Worm (Caenorhabditis elegans) whole organism, L1 larva: ENCODE measurements around the gene gen-1.

Experiments used
- C04F5.9 ChIP-seq: sonication (generic microtip); optimal IDR thresholded peaks from 2 replicates; lab custom pipeline; 2016; ENCODE audit warnings: missing genetic modification characterization, missing compliant biosample characterization
- C16A3.4 ChIP-seq: fragments of 150-350 bp; optimal IDR thresholded peaks from 2 replicates; lab custom pipeline; 2014; ENCODE audit warnings: missing biosample characterization, missing genetic modification characterization
- aha-1 ChIP-seq: fragments of 150-350 bp; optimal IDR thresholded peaks from 2 replicates; lab custom pipeline; 2014; ENCODE audit warnings: missing biosample characterization, missing genetic modification characterization
- ceh-88 ChIP-seq: fragments of 200-800 bp; sonication (Bioruptor generic); IDR thresholded peaks from 2 replicates; pipeline ENCODE4 v1.3.6; 2022; ENCODE audit warnings: missing genetic modification characterization, missing compliant biosample characterization
- ceh-90 ChIP-seq: sonication (generic microtip); optimal IDR thresholded peaks from 2 replicates; lab custom pipeline; 2016; ENCODE audit warnings: missing genetic modification characterization, missing compliant biosample characterization
- efl-1 ChIP-seq, 4 experiments: fragments of 150-350 bp; optimal IDR thresholded peaks in 3 of 4; peaks in 1 of 4; 1 replicate in 1 of 4; 2 replicates in 3 of 4; lab custom pipeline; 2014; ENCODE audit warnings: missing biosample characterization in 2 of 4, missing genetic modification characterization in 2 of 4, missing genetic modification reagents in 2 of 4
- efl-3 ChIP-seq: fragments of 200-800 bp; sonication (Bioruptor generic); optimal IDR thresholded peaks from 2 replicates; lab custom pipeline; 2018; ENCODE audit warnings: mild to moderate bottlenecking, missing genetic modification characterization, missing compliant biosample characterization
- egl-13 ChIP-seq: sonication (generic microtip); optimal IDR thresholded peaks from 2 replicates; lab custom pipeline; 2016; ENCODE audit warnings: missing genotype, missing genetic modification reagents, missing genetic modification characterization, missing compliant biosample characterization
- fkh-10 ChIP-seq: sonication (generic microtip); optimal IDR thresholded peaks from 2 replicates; lab custom pipeline; 2017; ENCODE audit warnings: missing biosample characterization, missing genetic modification reagents, missing genetic modification characterization
- fkh-4 ChIP-seq: sonication (generic microtip); optimal IDR thresholded peaks from 2 replicates; lab custom pipeline; 2016; ENCODE audit warnings: missing compliant biosample characterization, missing genetic modification characterization, borderline replicate concordance
- fkh-8 ChIP-seq: sonication (generic microtip); optimal IDR thresholded peaks from 2 replicates; lab custom pipeline; 2016; ENCODE audit warnings: mild to moderate bottlenecking, missing genetic modification characterization, missing compliant biosample characterization
- fos-1 ChIP-seq: fragments of 150-350 bp; optimal IDR thresholded peaks from 2 replicates; lab custom pipeline; 2014; ENCODE audit warnings: missing biosample characterization, missing genetic modification characterization
- grh-1 ChIP-seq: fragments of 200-800 bp; sonication (Bioruptor generic); IDR thresholded peaks from 2 replicates; pipeline ENCODE4 v1.3.6; 2022; ENCODE audit warnings: missing genetic modification reagents, missing genetic modification characterization, missing compliant biosample characterization
- hlh-4 ChIP-seq: sonication (generic microtip); optimal IDR thresholded peaks from 2 replicates; lab custom pipeline; 2016; ENCODE audit warnings: mild to moderate bottlenecking, missing genetic modification characterization, missing compliant biosample characterization
- isw-1 ChIP-seq: fragments of 200-800 bp; sonication (Bioruptor generic); IDR thresholded peaks from 2 replicates; pipeline ENCODE4 v1.3.6; 2022; ENCODE audit warnings: missing genetic modification characterization, missing compliant biosample characterization
- jun-1 ChIP-seq: fragments of 150-350 bp; optimal IDR thresholded peaks from 2 replicates; lab custom pipeline; 2014; ENCODE audit warnings: missing biosample characterization, missing genetic modification reagents, missing genetic modification characterization
- lin-13 ChIP-seq: fragments of 150-350 bp; optimal IDR thresholded peaks from 2 replicates; lab custom pipeline; 2014; ENCODE audit warnings: missing biosample characterization, missing genetic modification reagents, missing genetic modification characterization
- lin-35 ChIP-seq, 2 experiments: fragments of 150-350 bp; optimal IDR thresholded peaks; 2 replicates each; lab custom pipeline; 2014; ENCODE audit warnings: missing biosample characterization in 2 of 2, missing genetic modification characterization in 2 of 2, missing genetic modification reagents in 2 of 2
- lin-39 ChIP-seq: fragments of 150-350 bp; optimal IDR thresholded peaks from 2 replicates; lab custom pipeline; 2014; ENCODE audit warnings: missing biosample characterization, missing genetic modification reagents, missing genetic modification characterization
- lir-3 ChIP-seq: sonication (generic microtip); optimal IDR thresholded peaks from 2 replicates; lab custom pipeline; 2016; ENCODE audit warnings: mild to moderate bottlenecking, missing genetic modification characterization, moderate library complexity, missing compliant biosample characterization; ENCODE audit not compliant: poor library complexity
- lsy-2 ChIP-seq, 2 experiments: fragments of 150-350 bp; optimal IDR thresholded peaks; 2 replicates each; lab custom pipeline; 2014; ENCODE audit warnings: missing biosample characterization in 2 of 2, missing genetic modification characterization in 2 of 2
- mdl-1 ChIP-seq, 2 experiments: fragments of 150-350 bp; optimal IDR thresholded peaks; 2 replicates each; lab custom pipeline; 2014 to 2017; ENCODE audit warnings: missing biosample characterization in 2 of 2, missing genetic modification characterization in 2 of 2, inconsistent platforms in 1 of 2
- mep-1 ChIP-seq: fragments of 150-350 bp; optimal IDR thresholded peaks from 2 replicates; lab custom pipeline; 2014; ENCODE audit warnings: missing biosample characterization, missing genetic modification characterization
- nhr-11 ChIP-seq: fragments of 150-350 bp; optimal IDR thresholded peaks from 2 replicates; lab custom pipeline; 2014; ENCODE audit warnings: missing biosample characterization, missing genetic modification characterization
- nhr-19 ChIP-seq: fragments of 200-800 bp; sonication (Bioruptor generic); conservative IDR thresholded peaks from 2 replicates; pipeline ENCODE4 v1.3.6; 2022; ENCODE audit warnings: missing genetic modification characterization, missing compliant biosample characterization
- nhr-20 ChIP-seq: sonication (generic microtip); optimal IDR thresholded peaks from 2 replicates; lab custom pipeline; 2016; ENCODE audit warnings: mild to moderate bottlenecking, missing genetic modification characterization, missing compliant biosample characterization
- nhr-237 ChIP-seq: fragments of 150-350 bp; optimal IDR thresholded peaks from 2 replicates; lab custom pipeline; 2014; ENCODE audit warnings: missing biosample characterization, missing genetic modification characterization
- nhr-47 ChIP-seq: sonication (generic microtip); optimal IDR thresholded peaks from 2 replicates; lab custom pipeline; 2016; ENCODE audit warnings: mild to moderate bottlenecking, missing genetic modification characterization, moderate library complexity, missing compliant biosample characterization
- nhr-71 ChIP-seq: sonication (generic microtip); optimal IDR thresholded peaks from 2 replicates; lab custom pipeline; 2016; ENCODE audit warnings: mild to moderate bottlenecking, missing genetic modification characterization, moderate library complexity, missing compliant biosample characterization
- nhr-76 ChIP-seq: sonication (generic microtip); optimal IDR thresholded peaks from 2 replicates; lab custom pipeline; 2017; ENCODE audit warnings: missing biosample characterization, missing genetic modification characterization
- nhr-84 ChIP-seq: sonication (generic microtip); optimal IDR thresholded peaks from 2 replicates; lab custom pipeline; 2017; ENCODE audit warnings: missing biosample characterization, missing genetic modification characterization
- nhr-85 ChIP-seq: sonication (generic microtip); peaks from one replicate; lab custom pipeline; 2016; ENCODE audit warnings: missing genetic modification characterization, inconsistent platforms, missing compliant biosample characterization
- pag-3 ChIP-seq: sonication (generic microtip); optimal IDR thresholded peaks from 2 replicates; lab custom pipeline; 2017; ENCODE audit warnings: missing genetic modification characterization, mild to moderate bottlenecking, missing compliant biosample characterization, antibody characterized with exemption, borderline replicate concordance; ENCODE audit not compliant: insufficient read depth
- pax-3 ChIP-seq: fragments of 200-800 bp; sonication (Bioruptor generic); optimal IDR thresholded peaks from 2 replicates; lab custom pipeline; 2018; ENCODE audit warnings: mild to moderate bottlenecking, missing genetic modification characterization, moderate library complexity, missing compliant biosample characterization
- pqm-1 ChIP-seq: sonication (generic microtip); optimal IDR thresholded peaks from 3 replicates; lab custom pipeline; 2017; ENCODE audit warnings: missing biosample characterization, missing genetic modification characterization
- rnt-1 ChIP-seq: sonication (generic microtip); optimal IDR thresholded peaks from 2 replicates; lab custom pipeline; 2016; ENCODE audit warnings: mild to moderate bottlenecking, missing genetic modification characterization, moderate library complexity, missing compliant biosample characterization
- snu-23 ChIP-seq: sonication (generic microtip); optimal IDR thresholded peaks from 2 replicates; lab custom pipeline; 2016; ENCODE audit warnings: missing genetic modification characterization, missing compliant biosample characterization
- sox-4 ChIP-seq: sonication (generic microtip); optimal IDR thresholded peaks from 2 replicates; lab custom pipeline; 2016; ENCODE audit warnings: missing genetic modification characterization, missing compliant biosample characterization
- sptf-1 ChIP-seq: fragments of 150-350 bp; optimal IDR thresholded peaks from 2 replicates; lab custom pipeline; 2014; ENCODE audit warnings: missing biosample characterization, missing genetic modification characterization
- sup-37 ChIP-seq: fragments of 200-800 bp; sonication (Bioruptor generic); optimal IDR thresholded peaks from 2 replicates; lab custom pipeline; 2018; ENCODE audit warnings: mild to moderate bottlenecking, missing genetic modification characterization, missing compliant biosample characterization
- swsn-7 ChIP-seq: sonication (generic microtip); optimal IDR thresholded peaks from 2 replicates; lab custom pipeline; 2016; ENCODE audit warnings: missing genetic modification characterization, missing compliant biosample characterization
- tbx-2 ChIP-seq: sonication (generic microtip); optimal IDR thresholded peaks from 2 replicates; lab custom pipeline; 2016; ENCODE audit warnings: missing genetic modification characterization, missing compliant biosample characterization
- tlp-1 ChIP-seq: fragments of 150-350 bp; optimal IDR thresholded peaks from 2 replicates; lab custom pipeline; 2014; ENCODE audit warnings: missing biosample characterization, missing genetic modification characterization
- unc-130 ChIP-seq: fragments of 150-350 bp; optimal IDR thresholded peaks from 2 replicates; lab custom pipeline; 2017; ENCODE audit warnings: missing biosample characterization, missing genetic modification characterization, inconsistent platforms
- unc-30 ChIP-seq: sonication (generic microtip); optimal IDR thresholded peaks from 2 replicates; lab custom pipeline; 2017; ENCODE audit warnings: missing biosample characterization, missing genetic modification characterization
- unc-86 ChIP-seq: sonication (generic microtip); optimal IDR thresholded peaks from 2 replicates; lab custom pipeline; 2016; ENCODE audit warnings: missing genetic modification characterization, missing compliant biosample characterization
- unc-98 ChIP-seq: fragments of 200-800 bp; sonication (Bioruptor generic); IDR thresholded peaks from 2 replicates; pipeline ENCODE4 v1.3.6; 2022; ENCODE audit warnings: missing genetic modification characterization, missing compliant biosample characterization
- zag-1 ChIP-seq: fragments of 150-350 bp; optimal IDR thresholded peaks from 2 replicates; lab custom pipeline; 2014; ENCODE audit warnings: missing biosample characterization, missing genetic modification characterization
- zip-4 ChIP-seq: fragments of 200-800 bp; sonication (Bioruptor generic); optimal IDR thresholded peaks from 2 replicates; lab custom pipeline; 2018; ENCODE audit warnings: mild to moderate bottlenecking, missing genetic modification characterization, moderate library complexity, missing compliant biosample characterization
- ztf-11 ChIP-seq, 2 experiments: sonication (generic microtip); optimal IDR thresholded peaks; 2 replicates each; lab custom pipeline; 2016 to 2017; ENCODE audit warnings: missing genetic modification characterization in 2 of 2, missing biosample characterization in 1 of 2, missing compliant biosample characterization in 1 of 2

gen-1 gene

ce11 chrIII:6206161-6206853, 41.7 kb downstream of the gen-1 start, which contains the start of the genes sna-3 and rps-3 (continued):
- no peak for TF ChIP-seq pag-3 (tag; lab: Kevin White, UChicago)
- TF ChIP-seq unc-130 = peak; percentile 79
- no peak for TF ChIP-seq unc-98 (GFP tag; lab: Robert Waterston, UW)
- peak; percentile 23 for TF ChIP-seq lin-39
- TF ChIP-seq nhr-237 = peak; percentile 11
- TF ChIP-seq ztf-11 (tag; optimal IDR thresholded peaks at IDR 0.05; lab: Kevin White, UChicago) = peak in 1 of 2 experiments; percentile 41
- TF ChIP-seq tbx-2 = peak; percentile 63
- no peak for TF ChIP-seq ceh-88 (GFP tag; lab: Robert Waterston, UW)
- TF ChIP-seq hlh-4 (tag; lab: Kevin White, UChicago) = no peak
- TF ChIP-seq nhr-84 (tag; lab: Kevin White, UChicago) = no peak
- TF ChIP-seq lsy-2 (tag; optimal IDR thresholded peaks at IDR 0.05; lab: Kevin White, UChicago) = peak; percentile 84 to 93
- TF ChIP-seq grh-1 (GFP tag; lab: Robert Waterston, UW) = 0 out of 2 replicates have a peak, but pooled peaks have one; percentile 27
- TF ChIP-seq nhr-19 = peak; percentile 76
- peak; percentile 51 for TF ChIP-seq swsn-7 (tag; lab: Kevin White, UChicago)
- no peak for TF ChIP-seq pqm-1 (tag; lab: Kevin White, UChicago)
- no peak for TF ChIP-seq unc-30 (tag; lab: Kevin White, UChicago)
- TF ChIP-seq sox-4 (tag; lab: Kevin White, UChicago) = no peak
- TF ChIP-seq efl-1 (optimal IDR thresholded peaks at IDR 0.05; lab: Kevin White, UChicago) = peak; percentile 82 to 88
- TF ChIP-seq efl-1 (GFP tag; optimal IDR thresholded peaks at IDR 0.05 in 1 of 2; lab: Kevin White, UChicago) = peak; percentile 73 to 96
- no peak for TF ChIP-seq zag-1 (tag; lab: Kevin White, UChicago)
- TF ChIP-seq fos-1 = peak; percentile 51
- peak; percentile 52 for TF ChIP-seq unc-86
- TF ChIP-seq nhr-71 (tag; lab: Kevin White, UChicago) = peak; percentile 83
- no peak for TF ChIP-seq tlp-1 (tag; lab: Kevin White, UChicago)
- TF ChIP-seq C04F5.9 (tag; lab: Kevin White, UChicago) = no peak
- TF ChIP-seq lin-35 (GFP tag; optimal IDR thresholded peaks at IDR 0.05; lab: Kevin White, UChicago) = peak; percentile 81 to 89
- no peak for TF ChIP-seq fkh-4
- no peak for TF ChIP-seq pax-3
- peak; percentile 60 for TF ChIP-seq isw-1
- peak; percentile 65 for TF ChIP-seq lin-13
- no peak for TF ChIP-seq efl-3 (GFP tag; lab: Kevin White, UChicago)
- no peak for TF ChIP-seq fkh-10 (GFP tag; lab: Kevin White, UChicago)
- peak; percentile 79 for TF ChIP-seq snu-23 (GFP tag; lab: Kevin White, UChicago)
- peak; percentile 25 for TF ChIP-seq lir-3
- TF ChIP-seq nhr-85 (tag; lab: Kevin White, UChicago) = peak; percentile 75
- TF ChIP-seq nhr-20 (tag; lab: Kevin White, UChicago) = peak; percentile 62
- TF ChIP-seq nhr-11 = no peak
- TF ChIP-seq mep-1 (tag; lab: Kevin White, UChicago) = peak; percentile 83
- TF ChIP-seq fkh-8 (tag; lab: Kevin White, UChicago) = peak; percentile 66
- TF ChIP-seq nhr-47 (tag; lab: Kevin White, UChicago) = peak; percentile 72
- TF ChIP-seq egl-13 (tag; lab: Kevin White, UChicago) = no peak
- no peak for TF ChIP-seq jun-1 (tag; lab: Kevin White, UChicago)
- no peak for TF ChIP-seq ceh-90 (tag; lab: Kevin White, UChicago)
- no peak for TF ChIP-seq nhr-76
- TF ChIP-seq sup-37 (GFP tag; lab: Kevin White, UChicago) = no peak
- TF ChIP-seq sptf-1 = no peak
- TF ChIP-seq zip-4 (GFP tag; lab: Kevin White, UChicago) = no peak
- TF ChIP-seq rnt-1 = peak; percentile 85
- peak in 1 of 2 experiments; percentile 69 for TF ChIP-seq mdl-1 (tag; optimal IDR thresholded peaks at IDR 0.05; lab: Kevin White, UChicago)
- TF ChIP-seq aha-1 (tag; lab: Kevin White, UChicago) = no peak
- TF ChIP-seq C16A3.4 (tag; lab: Kevin White, UChicago) = peak; percentile 89
